Worm (Caenorhabditis elegans) whole organism, L4 larva: ENCODE results near the gene str-2.
A peak's percentile ranks its signal among the peaks of the same experiment; 100 is the strongest.

Experiments used
- F26F4.8 ChIP-seq: fragments of 200-800 bp; sonication (Bioruptor generic); conservative IDR thresholded peaks from 2 replicates; pipeline ENCODE4 v1.3.6; 2022; ENCODE audit warnings: missing genetic modification characterization, missing compliant biosample characterization
- F37D6.2 ChIP-seq: sonication (generic microtip); optimal IDR thresholded peaks from 2 replicates; lab custom pipeline; 2016; ENCODE audit warnings: mild to moderate bottlenecking, missing genetic modification characterization, missing compliant biosample characterization
- F44E2.7 ChIP-seq: fragments of 200-800 bp; sonication (Bioruptor generic); IDR thresholded peaks from 2 replicates; pipeline ENCODE4 v2.1.2; 2022; ENCODE audit warnings: missing genetic modification characterization, missing compliant biosample characterization
- R02D3.7 ChIP-seq: fragments of 150-350 bp; sonication (generic microtip); optimal IDR thresholded peaks from 3 replicates; lab custom pipeline; 2014; ENCODE audit warnings: missing biosample characterization, missing genetic modification characterization
- Y105C5A.15 ChIP-seq: fragments of 200-800 bp; sonication (Bioruptor generic); IDR thresholded peaks from 2 replicates; pipeline ENCODE4 v1.3.6; 2022; ENCODE audit warnings: missing genetic modification characterization, missing compliant biosample characterization
- Y48G9A.11 ChIP-seq: fragments of 200-800 bp; sonication (Bioruptor generic); IDR thresholded peaks from 2 replicates; pipeline ENCODE4 v1.3.6; 2022; ENCODE audit warnings: missing genetic modification reagents, missing genetic modification characterization, missing compliant biosample characterization
- Y75B8A.6 ChIP-seq: fragments of 200-800 bp; sonication (Bioruptor generic); IDR thresholded peaks from 2 replicates; pipeline ENCODE4 v1.3.6; 2022; ENCODE audit warnings: missing genetic modification reagents, missing genetic modification characterization, missing compliant biosample characterization
- ZK337.2 ChIP-seq: fragments of 200-800 bp; sonication (Bioruptor generic); IDR thresholded peaks from 2 replicates; pipeline ENCODE4 v1.3.6; 2022; ENCODE audit warnings: missing genetic modification reagents, missing genetic modification characterization, missing compliant biosample characterization
- aha-1 ChIP-seq: fragments of 150-350 bp; peaks from one replicate; lab custom pipeline; 2014; ENCODE audit warnings: missing biosample characterization, missing genetic modification characterization
- aly-2 ChIP-seq: sonication (generic microtip); optimal IDR thresholded peaks from 2 replicates; lab custom pipeline; 2018; ENCODE audit warnings: missing biosample characterization, missing genetic modification characterization
- ama-1 ChIP-seq: fragments of 150-350 bp; optimal IDR thresholded peaks from 2 replicates; lab custom pipeline; 2014; ENCODE audit warnings: inconsistent platforms, mixed read lengths
- arid-1 ChIP-seq: fragments of 200-800 bp; sonication (Bioruptor generic); conservative IDR thresholded peaks from 2 replicates; pipeline ENCODE4 v1.3.6; 2022; ENCODE audit warnings: missing genetic modification reagents, missing genetic modification characterization, missing compliant biosample characterization
- ceh-28 ChIP-seq: fragments of 150-350 bp; optimal IDR thresholded peaks from 2 replicates; lab custom pipeline; 2014; ENCODE audit warnings: missing biosample characterization, missing genetic modification reagents, missing genetic modification characterization
- ces-1 ChIP-seq: fragments of 150-350 bp; sonication (generic microtip); optimal IDR thresholded peaks from 4 replicates; lab custom pipeline; 2014; ENCODE audit warnings: missing biosample characterization, missing genetic modification reagents, missing genetic modification characterization
- ctbp-1 ChIP-seq: fragments of 200-800 bp; sonication (Bioruptor generic); IDR thresholded peaks from 2 replicates; pipeline ENCODE4 v1.3.6; 2022; ENCODE audit warnings: missing genetic modification reagents, missing genetic modification characterization, missing compliant biosample characterization
- daf-16 ChIP-seq, 3 experiments: sonication (generic microtip); optimal IDR thresholded peaks; 2 replicates each; lab custom pipeline; 2016 to 2017; ENCODE audit warnings: missing genetic modification characterization in 3 of 3, missing genetic modification reagents in 3 of 3, mild to moderate bottlenecking in 2 of 3, missing compliant biosample characterization in 2 of 3, missing biosample characterization in 1 of 3, moderate library complexity in 1 of 3
- daf-8 ChIP-seq: fragments of 200-800 bp; sonication (Bioruptor generic); IDR thresholded peaks from 2 replicates; pipeline ENCODE4 v1.3.6; 2022; ENCODE audit warnings: missing genetic modification characterization, missing compliant biosample characterization
- dmd-6 ChIP-seq: fragments of 200-800 bp; sonication (Bioruptor generic); IDR thresholded peaks from 2 replicates; pipeline ENCODE4 v1.3.6; 2022; ENCODE audit warnings: missing genetic modification reagents, missing genetic modification characterization, missing compliant biosample characterization
- dpl-1 ChIP-seq: fragments of 150-350 bp; optimal IDR thresholded peaks from 2 replicates; lab custom pipeline; 2014; ENCODE audit warnings: missing biosample characterization, missing genetic modification reagents, missing genetic modification characterization
- fkh-10 ChIP-seq: fragments of 150-350 bp; optimal IDR thresholded peaks from 2 replicates; lab custom pipeline; 2014; ENCODE audit warnings: missing biosample characterization, missing genetic modification reagents, missing genetic modification characterization
- fos-1 ChIP-seq: fragments of 150-350 bp; optimal IDR thresholded peaks from 2 replicates; lab custom pipeline; 2014; ENCODE audit warnings: missing biosample characterization, missing genetic modification characterization
- gei-8 ChIP-seq: fragments of 200-800 bp; sonication (Bioruptor generic); optimal IDR thresholded peaks from 2 replicates; lab custom pipeline; 2018; ENCODE audit warnings: mild to moderate bottlenecking, missing genetic modification characterization, missing compliant biosample characterization
- hif-1 ChIP-seq, 2 experiments: sonication (generic microtip); optimal IDR thresholded peaks; 2 replicates each; lab custom pipeline; 2016 to 2017; ENCODE audit warnings: missing compliant biosample characterization in 2 of 2, missing genetic modification characterization in 2 of 2, missing genetic modification reagents in 2 of 2, missing genotype in 2 of 2, mild to moderate bottlenecking in 1 of 2
- hlh-11 ChIP-seq: fragments of 200-800 bp; sonication (Bioruptor generic); optimal IDR thresholded peaks from 2 replicates; lab custom pipeline; 2018; ENCODE audit warnings: mild to moderate bottlenecking, missing genetic modification characterization, missing compliant biosample characterization
- hlh-30 ChIP-seq: sonication (generic microtip); optimal IDR thresholded peaks from 2 replicates; lab custom pipeline; 2017; ENCODE audit warnings: antibody characterized with exemption, mild to moderate bottlenecking, missing genetic modification characterization, missing compliant biosample characterization; ENCODE audit not compliant: insufficient read depth
- lim-7 ChIP-seq: fragments of 200-800 bp; sonication (Bioruptor generic); IDR thresholded peaks from 2 replicates; pipeline ENCODE4 v1.3.6; 2022; ENCODE audit warnings: missing genetic modification characterization, missing compliant biosample characterization
- lin-1 ChIP-seq: fragments of 200-800 bp; sonication (Bioruptor generic); IDR thresholded peaks from 2 replicates; pipeline ENCODE4 v1.3.6; 2022; ENCODE audit warnings: missing genetic modification reagents, missing genetic modification characterization, missing compliant biosample characterization
- lin-13 ChIP-seq: fragments of 150-350 bp; optimal IDR thresholded peaks from 2 replicates; lab custom pipeline; 2014; ENCODE audit warnings: missing biosample characterization, missing genetic modification reagents, missing genetic modification characterization
- lin-15B ChIP-seq: fragments of 150-350 bp; sonication (generic microtip); optimal IDR thresholded peaks from 3 replicates; lab custom pipeline; 2014; ENCODE audit warnings: missing biosample characterization, missing genetic modification characterization
- lin-38 ChIP-seq: fragments of 200-800 bp; sonication (Bioruptor generic); IDR thresholded peaks from 2 replicates; pipeline ENCODE4 v1.3.6; 2022; ENCODE audit warnings: missing genetic modification reagents, missing genetic modification characterization, missing compliant biosample characterization
- lsy-2 ChIP-seq, 2 experiments: fragments of 150-350 bp in 1 of 2; sonication (generic microtip) in 1 of 2; optimal IDR thresholded peaks; 2 replicates each; lab custom pipeline; 2014 to 2017; ENCODE audit warnings: missing biosample characterization in 2 of 2, missing genetic modification characterization in 2 of 2
- madf-5 ChIP-seq, 2 experiments: fragments of 200-800 bp; sonication (Bioruptor generic); IDR thresholded peaks; 2 replicates each; pipeline ENCODE4 v1.3.6; 2022; ENCODE audit warnings: missing compliant biosample characterization in 2 of 2, missing genetic modification characterization in 2 of 2
- mdt-29 ChIP-seq: fragments of 200-800 bp; sonication (Bioruptor generic); IDR thresholded peaks from 2 replicates; pipeline ENCODE4 v1.3.6; 2022; ENCODE audit warnings: missing genetic modification reagents, missing genetic modification characterization, missing compliant biosample characterization
- mes-2 ChIP-seq: sonication (generic microtip); optimal IDR thresholded peaks from 2 replicates; lab custom pipeline; 2016; ENCODE audit warnings: missing genotype, mild to moderate bottlenecking, missing genetic modification characterization, missing compliant biosample characterization; ENCODE audit not compliant: poor library complexity, severe bottlenecking
- mxl-3 ChIP-seq: fragments of 200-800 bp; sonication (Bioruptor generic); optimal IDR thresholded peaks from 2 replicates; lab custom pipeline; 2018; ENCODE audit warnings: mild to moderate bottlenecking, missing genetic modification characterization, missing compliant biosample characterization
- nhr-102 ChIP-seq: sonication (generic microtip); optimal IDR thresholded peaks from 2 replicates; lab custom pipeline; 2016; ENCODE audit warnings: mild to moderate bottlenecking, missing genetic modification characterization, moderate library complexity, missing compliant biosample characterization
- nhr-111 ChIP-seq: fragments of 200-800 bp; sonication (Bioruptor generic); optimal IDR thresholded peaks from 2 replicates; lab custom pipeline; 2018; ENCODE audit warnings: mild to moderate bottlenecking, missing genetic modification characterization, missing compliant biosample characterization
- nhr-237 ChIP-seq: sonication (generic microtip); optimal IDR thresholded peaks from 2 replicates; lab custom pipeline; 2017; ENCODE audit warnings: missing biosample characterization, missing genetic modification characterization
- nhr-25 ChIP-seq: sonication (generic microtip); optimal IDR thresholded peaks from 2 replicates; lab custom pipeline; 2017; ENCODE audit warnings: missing genetic modification characterization, mild to moderate bottlenecking, missing compliant biosample characterization, antibody characterized with exemption, moderate library complexity, borderline replicate concordance; ENCODE audit not compliant: insufficient read depth
- nhr-41 ChIP-seq: fragments of 200-800 bp; sonication (Bioruptor generic); IDR thresholded peaks from 2 replicates; pipeline ENCODE4 v1.3.6; 2022; ENCODE audit warnings: missing genetic modification reagents, missing genetic modification characterization, missing compliant biosample characterization
- nhr-42 ChIP-seq: fragments of 200-800 bp; sonication (Bioruptor generic); IDR thresholded peaks from 2 replicates; pipeline ENCODE4 v1.3.6; 2022; ENCODE audit warnings: missing genetic modification characterization, missing compliant biosample characterization
- nhr-76 ChIP-seq: fragments of 150-350 bp; optimal IDR thresholded peaks from 2 replicates; lab custom pipeline; 2014; ENCODE audit warnings: missing biosample characterization, missing genetic modification characterization
- pqm-1 ChIP-seq: sonication (generic microtip); optimal IDR thresholded peaks from 2 replicates; lab custom pipeline; 2017; ENCODE audit warnings: missing biosample characterization, missing genetic modification characterization
- saeg-2 ChIP-seq: fragments of 200-800 bp; sonication (Bioruptor generic); IDR thresholded peaks from 2 replicates; pipeline ENCODE4 v1.3.6; 2022; ENCODE audit warnings: missing genetic modification reagents, missing genetic modification characterization, missing compliant biosample characterization
- tra-1 ChIP-seq: fragments of 200-800 bp; sonication (Bioruptor generic); IDR thresholded peaks from 2 replicates; pipeline ENCODE4 v1.3.6; 2022; ENCODE audit warnings: missing genetic modification reagents, missing genetic modification characterization, missing compliant biosample characterization
- unc-39 ChIP-seq: sonication (generic microtip); optimal IDR thresholded peaks from 2 replicates; lab custom pipeline; 2017; ENCODE audit warnings: missing biosample characterization, missing genetic modification characterization
- unc-62 ChIP-seq, 3 experiments: fragments of 150-350 bp in 1 of 3; sonication (generic microtip); optimal IDR thresholded peaks in 2 of 3; peaks in 1 of 3; 1 replicate in 1 of 3; 2 replicates in 2 of 3; lab custom pipeline; 2014 to 2017; ENCODE audit warnings: missing biosample characterization in 3 of 3, missing genetic modification characterization in 3 of 3, missing genetic modification reagents in 3 of 3, missing genotype in 1 of 3
- zip-2 ChIP-seq: fragments of 150-350 bp; optimal IDR thresholded peaks from 2 replicates; lab custom pipeline; 2014; ENCODE audit warnings: missing biosample characterization, missing genetic modification characterization
- ztf-11 ChIP-seq: fragments of 150-350 bp; optimal IDR thresholded peaks from 2 replicates; lab custom pipeline; 2014; ENCODE audit warnings: missing biosample characterization, missing genetic modification characterization
- ztf-7 ChIP-seq: fragments of 150-350 bp; optimal IDR thresholded peaks from 2 replicates; lab custom pipeline; 2014; ENCODE audit warnings: missing biosample characterization, missing genetic modification characterization

str-2 gene

ce11 chrV:9789657-9790261, 34.3 kb downstream of the str-2 start, which contains the start of gene ztf-7 (continued):
- no peak for TF ChIP-seq ces-1
- peak; percentile 87 for TF ChIP-seq F37D6.2 (tag; lab: Kevin White, UChicago)
- peak; percentile 74 to 92 for TF ChIP-seq hif-1 (tag; optimal IDR thresholded peaks at IDR 0.05; lab: Kevin White, UChicago)
- no peak for TF ChIP-seq pqm-1 (tag; lab: Kevin White, UChicago)
- peak; percentile 97 for TF ChIP-seq nhr-102 (tag; lab: Kevin White, UChicago)
- peak; percentile 70 for TF ChIP-seq zip-2 (tag; lab: Kevin White, UChicago)
- peak; percentile 93 for TF ChIP-seq lin-1 (GFP tag; lab: Robert Waterston, UW)
- peak; percentile 90 for TF ChIP-seq mes-2 (tag; lab: Kevin White, UChicago)
- peak; percentile 100 for TF ChIP-seq hlh-11 (tag; lab: Kevin White, UChicago)
- peak; percentile 99 for TF ChIP-seq aha-1 (tag; lab: Kevin White, UChicago)
- TF ChIP-seq lin-15B (tag; lab: Kevin White, UChicago) = no peak
- peak; percentile 55 to 97 for TF ChIP-seq daf-16 (GFP tag; optimal IDR thresholded peaks at IDR 0.05; lab: Kevin White, UChicago)
- TF ChIP-seq daf-16 (tag; optimal IDR thresholded peaks at IDR 0.05; lab: Kevin White, UChicago) = peak; percentile 80
- TF ChIP-seq gei-8 (GFP tag; lab: Kevin White, UChicago) = peak; percentile 88
- peak; percentile 87 for TF ChIP-seq lin-38 (GFP tag; lab: Robert Waterston, UW)
- peak; percentile 94 for TF ChIP-seq nhr-42
- TF ChIP-seq daf-8 = no peak
- peak; percentile 97 for TF ChIP-seq tra-1 (GFP tag; lab: Robert Waterston, UW)
- TF ChIP-seq ztf-11 (tag; lab: Kevin White, UChicago) = no peak
- TF ChIP-seq ZK337.2 = no peak; the same call in 1 of the 2 replicates
- no peak for TF ChIP-seq R02D3.7 (tag; lab: Kevin White, UChicago)
- peak; percentile 80 to 95 for TF ChIP-seq lsy-2 (tag; optimal IDR thresholded peaks at IDR 0.05; lab: Kevin White, UChicago)
- TF ChIP-seq arid-1 (GFP tag; lab: Robert Waterston, UW) = peak; percentile 77
- TF ChIP-seq dmd-6 = peak; percentile 99
- peak; percentile 48 for TF ChIP-seq nhr-76 (tag; lab: Kevin White, UChicago)
- peak; percentile 95 for TF ChIP-seq mdt-29 (GFP tag; lab: Robert Waterston, UW)
- TF ChIP-seq fkh-10 (GFP tag; lab: Kevin White, UChicago) = no peak
- no peak for TF ChIP-seq madf-5 (GFP tag; IDR thresholded peaks at IDR 0.05; lab: Robert Waterston, UW)
- no peak for TF ChIP-seq Y48G9A.11
- TF ChIP-seq nhr-41 (GFP tag; lab: Robert Waterston, UW) = peak; percentile 74
- TF ChIP-seq dpl-1 = peak; percentile 87
- TF ChIP-seq ceh-28 = no peak
- no peak for TF ChIP-seq unc-62 (GFP tag; optimal IDR thresholded peaks at IDR 0.05 in 1 of 2; lab: Kevin White, UChicago)
- TF ChIP-seq unc-62 (tag; optimal IDR thresholded peaks at IDR 0.05; lab: Kevin White, UChicago) = no peak
- TF ChIP-seq F26F4.8 (GFP tag; lab: Robert Waterston, UW) = no peak
- TF ChIP-seq nhr-111 (GFP tag; lab: Kevin White, UChicago) = no peak
- no peak for TF ChIP-seq unc-39
- no peak for TF ChIP-seq fos-1 (tag; lab: Kevin White, UChicago)
- TF ChIP-seq ama-1 (lab: Kevin White, UChicago) = peak; percentile 12
- TF ChIP-seq ctbp-1 (GFP tag; lab: Robert Waterston, UW) = peak; percentile 92
- TF ChIP-seq F44E2.7 (GFP tag; lab: Robert Waterston, UW) = no peak
- TF ChIP-seq saeg-2 (GFP tag; lab: Robert Waterston, UW) = peak; percentile 93
- TF ChIP-seq nhr-25 (tag; lab: Kevin White, UChicago) = peak; percentile 85
- no peak for TF ChIP-seq nhr-237 (tag; lab: Kevin White, UChicago)
- no peak for TF ChIP-seq Y105C5A.15 (GFP tag; lab: Robert Waterston, UW)
- peak; percentile 73 for TF ChIP-seq ztf-7 (tag; lab: Kevin White, UChicago)
- no peak for TF ChIP-seq Y75B8A.6 (GFP tag; lab: Robert Waterston, UW)
- TF ChIP-seq hlh-30 (tag; lab: Kevin White, UChicago) = peak; percentile 100
- peak; percentile 99 for TF ChIP-seq mxl-3
- TF ChIP-seq aly-2 (tag; lab: Kevin White, UChicago) = no peak
- TF ChIP-seq lim-7 = peak; percentile 24; the same call in 1 of the 2 replicates
- peak; percentile 92 for TF ChIP-seq lin-13
